Worm (Caenorhabditis elegans) whole organism, L3 larva: Measurements from ENCODE around the gene F54D10.5.

Source experiments
- ZK546.5 ChIP-seq: sonication (generic microtip); optimal IDR thresholded peaks from 2 replicates; lab custom pipeline; 2017; ENCODE audit warnings: missing biosample characterization, missing genetic modification characterization
- aly-2 ChIP-seq: fragments of 150-350 bp; optimal IDR thresholded peaks from 2 replicates; lab custom pipeline; 2014; ENCODE audit warnings: missing biosample characterization, missing genetic modification characterization
- ama-1 ChIP-seq: fragments of 150-350 bp; optimal IDR thresholded peaks from 2 replicates; lab custom pipeline; 2018
- ceh-28 ChIP-seq: fragments of 150-350 bp; optimal IDR thresholded peaks from 2 replicates; lab custom pipeline; 2014; ENCODE audit warnings: missing biosample characterization, missing genetic modification reagents, missing genetic modification characterization
- ceh-9 ChIP-seq: sonication (generic microtip); optimal IDR thresholded peaks from 2 replicates; lab custom pipeline; 2018; ENCODE audit warnings: missing biosample characterization, missing genetic modification characterization
- egl-5 ChIP-seq: fragments of 150-350 bp; optimal IDR thresholded peaks from 2 replicates; lab custom pipeline; 2017; ENCODE audit warnings: missing biosample characterization, missing genetic modification reagents, missing genetic modification characterization, inconsistent platforms
- elt-2 ChIP-seq: sonication (generic microtip); optimal IDR thresholded peaks from 2 replicates; lab custom pipeline; 2016; ENCODE audit warnings: missing genetic modification reagents, mild to moderate bottlenecking, missing genetic modification characterization, missing compliant biosample characterization
- elt-3 ChIP-seq, 3 experiments: fragments of 150-350 bp in 1 of 3; sonication (generic microtip) in 2 of 3; optimal IDR thresholded peaks; 2 replicates in 2 of 3; 4 replicates in 1 of 3; lab custom pipeline; 2014 to 2017; ENCODE audit warnings: missing biosample characterization in 3 of 3, missing genetic modification characterization in 3 of 3
- eor-1 ChIP-seq, 2 experiments: fragments of 150-350 bp; optimal IDR thresholded peaks; 2 replicates each; lab custom pipeline; 2014 to 2018; ENCODE audit warnings: missing biosample characterization in 2 of 2, missing genetic modification characterization in 2 of 2
- fkh-2 ChIP-seq: fragments of 150-350 bp; optimal IDR thresholded peaks from 2 replicates; lab custom pipeline; 2014; ENCODE audit warnings: missing biosample characterization, missing genetic modification reagents, missing genetic modification characterization
- fos-1 ChIP-seq: fragments of 150-350 bp; optimal IDR thresholded peaks from 2 replicates; lab custom pipeline; 2014; ENCODE audit warnings: missing biosample characterization, missing genetic modification characterization
- jun-1 ChIP-seq: fragments of 150-350 bp; optimal IDR thresholded peaks from 2 replicates; lab custom pipeline; 2014; ENCODE audit warnings: missing biosample characterization, missing genetic modification reagents, missing genetic modification characterization
- lin-39 ChIP-seq: fragments of 150-350 bp; optimal IDR thresholded peaks from 2 replicates; lab custom pipeline; 2018; ENCODE audit warnings: missing biosample characterization, missing genetic modification reagents, missing genetic modification characterization
- lsy-12 ChIP-seq: sonication (generic microtip); optimal IDR thresholded peaks from 2 replicates; lab custom pipeline; 2016; ENCODE audit warnings: mild to moderate bottlenecking, missing genetic modification characterization, missing compliant biosample characterization
- mdl-1 ChIP-seq: fragments of 150-350 bp; optimal IDR thresholded peaks from 2 replicates; lab custom pipeline; 2014; ENCODE audit warnings: missing biosample characterization, missing genetic modification characterization
- mml-1 ChIP-seq: fragments of 150-350 bp; sonication (generic microtip); optimal IDR thresholded peaks from 3 replicates; lab custom pipeline; 2014; ENCODE audit warnings: missing biosample characterization, missing genetic modification characterization
- nfya-1 ChIP-seq: sonication (generic microtip); optimal IDR thresholded peaks from 2 replicates; lab custom pipeline; 2017; ENCODE audit warnings: missing genetic modification characterization, mild to moderate bottlenecking, missing compliant biosample characterization, antibody characterized with exemption, moderate library complexity; ENCODE audit not compliant: insufficient read depth
- nhr-11 ChIP-seq: fragments of 150-350 bp; optimal IDR thresholded peaks from 2 replicates; lab custom pipeline; 2014; ENCODE audit warnings: missing biosample characterization, missing genetic modification characterization
- nhr-23 ChIP-seq: fragments of 150-350 bp; optimal IDR thresholded peaks from 2 replicates; lab custom pipeline; 2014; ENCODE audit warnings: missing biosample characterization, missing genetic modification reagents, missing genetic modification characterization
- nhr-237 ChIP-seq: fragments of 150-350 bp; optimal IDR thresholded peaks from 2 replicates; lab custom pipeline; 2014; ENCODE audit warnings: missing biosample characterization, missing genetic modification characterization
- nhr-25 ChIP-seq: sonication (generic microtip); optimal IDR thresholded peaks from 2 replicates; lab custom pipeline; 2017; ENCODE audit warnings: missing biosample characterization, missing genetic modification characterization
- nhr-28 ChIP-seq: fragments of 150-350 bp; optimal IDR thresholded peaks from 2 replicates; lab custom pipeline; 2014; ENCODE audit warnings: missing biosample characterization, missing genetic modification characterization
- nhr-43 ChIP-seq: sonication (generic microtip); optimal IDR thresholded peaks from 2 replicates; lab custom pipeline; 2016; ENCODE audit warnings: mild to moderate bottlenecking, missing genetic modification characterization, missing compliant biosample characterization; ENCODE audit not compliant: poor library complexity, severe bottlenecking
- nhr-67 ChIP-seq: fragments of 150-350 bp; optimal IDR thresholded peaks from 2 replicates; lab custom pipeline; 2014; ENCODE audit warnings: missing biosample characterization, missing genetic modification characterization
- nhr-76 ChIP-seq: fragments of 150-350 bp; sonication (generic microtip); optimal IDR thresholded peaks from 5 replicates; lab custom pipeline; 2014; ENCODE audit warnings: missing biosample characterization, missing genetic modification characterization
- nhr-77 ChIP-seq: fragments of 150-350 bp; optimal IDR thresholded peaks from 2 replicates; lab custom pipeline; 2014; ENCODE audit warnings: missing biosample characterization, missing genetic modification characterization
- pha-4 ChIP-seq: fragments of 150-350 bp; optimal IDR thresholded peaks from 2 replicates; lab custom pipeline; 2014; ENCODE audit warnings: missing biosample characterization, missing genetic modification reagents, missing genetic modification characterization
- pqm-1 ChIP-seq: fragments of 150-350 bp; optimal IDR thresholded peaks from 2 replicates; lab custom pipeline; 2017; ENCODE audit warnings: missing biosample characterization, missing genetic modification characterization, inconsistent platforms
- sea-2 ChIP-seq: fragments of 150-350 bp; sonication (generic microtip); optimal IDR thresholded peaks from 4 replicates; lab custom pipeline; 2014; ENCODE audit warnings: missing biosample characterization, missing genetic modification reagents, missing genetic modification characterization
- skn-1 ChIP-seq: fragments of 150-350 bp; optimal IDR thresholded peaks from 2 replicates; lab custom pipeline; 2014; ENCODE audit warnings: missing biosample characterization, missing genetic modification characterization
- snpc-4 ChIP-seq: fragments of 150-350 bp; optimal IDR thresholded peaks from 2 replicates; lab custom pipeline; 2014; ENCODE audit warnings: missing biosample characterization, missing genetic modification characterization
- tbx-2 ChIP-seq: sonication (generic microtip); optimal IDR thresholded peaks from 2 replicates; lab custom pipeline; 2016; ENCODE audit warnings: mild to moderate bottlenecking, missing genetic modification characterization, missing compliant biosample characterization
- unc-62 ChIP-seq: fragments of 150-350 bp; sonication (generic microtip); optimal IDR thresholded peaks from 4 replicates; lab custom pipeline; 2014; ENCODE audit warnings: missing biosample characterization, missing genetic modification reagents, missing genetic modification characterization
- zag-1 ChIP-seq: fragments of 150-350 bp; optimal IDR thresholded peaks from 2 replicates; lab custom pipeline; 2014; ENCODE audit warnings: missing biosample characterization, missing genetic modification characterization
- ztf-4 ChIP-seq: fragments of 150-350 bp; optimal IDR thresholded peaks from 2 replicates; lab custom pipeline; 2014; ENCODE audit warnings: missing biosample characterization, missing genetic modification characterization

Gene F54D10.5

DNA sequence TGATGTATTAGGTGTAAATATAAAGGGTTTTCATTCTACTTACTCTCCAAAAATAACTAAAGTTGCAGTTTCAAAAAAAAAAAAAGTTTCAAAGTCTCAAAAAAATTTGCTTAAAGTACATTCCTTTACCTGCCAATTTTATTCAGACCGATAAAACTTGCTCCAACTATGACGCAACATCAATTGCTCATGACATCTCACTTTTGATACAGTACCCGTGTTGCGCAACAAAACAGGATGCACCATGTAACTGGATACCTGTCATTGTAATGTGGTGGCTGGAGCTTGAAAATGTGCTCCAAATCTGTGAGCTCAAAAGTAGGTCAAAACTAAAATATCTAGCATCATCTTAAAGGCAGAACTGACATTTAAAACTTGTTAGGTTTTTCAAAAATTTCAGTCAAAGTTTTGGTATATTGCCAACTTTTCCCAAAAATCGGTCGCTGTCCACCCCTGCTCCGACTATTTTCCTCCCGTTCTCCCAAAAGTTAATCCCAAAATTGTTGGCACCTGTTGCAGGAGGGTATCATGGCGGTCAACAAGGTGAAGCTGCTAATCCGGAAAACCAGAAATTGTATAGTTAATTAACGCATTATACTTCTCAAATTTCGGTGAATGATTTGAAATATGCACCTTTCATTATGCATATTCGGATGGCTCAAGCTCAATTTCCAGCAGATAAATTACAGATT, 25.5 kb downstream of the F54D10.5 start, which contains the start of gene T24E12.2:
Gene T24E12.2, plus strand, starts transcription at position 642 of the 692 bp plus-strand sequence.
- TF ChIP-seq lin-39 (tag; lab: Kevin White, UChicago), result no peak
- no peak for TF ChIP-seq nhr-23 (tag; lab: Kevin White, UChicago)
- no peak for TF ChIP-seq nhr-77 (tag; lab: Kevin White, UChicago)
- TF ChIP-seq nhr-237 (tag; lab: Kevin White, UChicago), result no peak
- no peak for TF ChIP-seq nhr-76
- no peak for TF ChIP-seq fos-1 (tag; lab: Kevin White, UChicago)
- no peak for TF ChIP-seq ztf-4 (tag; lab: Kevin White, UChicago)
- no peak for TF ChIP-seq pqm-1
- TF ChIP-seq eor-1 (tag; optimal IDR thresholded peaks at IDR 0.05; lab: Kevin White, UChicago), result no peak
- TF ChIP-seq mml-1 (tag; lab: Kevin White, UChicago), result no peak
- TF ChIP-seq mdl-1 (tag; lab: Kevin White, UChicago), result no peak
- no peak for TF ChIP-seq fkh-2 (tag; lab: Kevin White, UChicago)
- no peak for TF ChIP-seq snpc-4 (tag; lab: Kevin White, UChicago)
- no peak for TF ChIP-seq ama-1
- TF ChIP-seq zag-1 (tag; lab: Kevin White, UChicago), result no peak
- no peak for TF ChIP-seq ceh-9
- no peak for TF ChIP-seq sea-2 (GFP tag; lab: Kevin White, UChicago)
- TF ChIP-seq nhr-11 (tag; lab: Kevin White, UChicago), result no peak
- TF ChIP-seq egl-5, result no peak

DNA sequence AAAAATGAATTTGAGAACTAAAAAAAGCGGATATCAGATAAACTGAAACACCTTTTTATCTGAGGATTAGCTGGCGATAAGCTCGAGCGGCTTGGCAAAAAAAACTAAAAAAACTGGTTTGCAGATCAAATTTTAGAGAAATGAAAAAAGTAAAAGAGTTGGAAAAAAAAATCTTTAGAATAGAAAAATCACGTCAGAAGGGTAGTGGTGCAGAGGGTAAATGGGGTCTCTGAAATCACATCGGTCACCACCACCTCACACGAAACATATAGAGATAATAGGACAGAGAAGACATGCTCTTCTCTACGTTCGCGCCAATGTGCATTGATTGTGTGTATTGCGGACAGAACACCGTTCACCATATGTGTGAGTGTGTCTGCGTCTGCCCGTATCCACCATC, 26.7 kb downstream of the F54D10.5 start:
- no peak for TF ChIP-seq elt-3 (tag; optimal IDR thresholded peaks at IDR 0.05; lab: Kevin White, UChicago)
- TF ChIP-seq nhr-23 (tag; lab: Kevin White, UChicago), result no peak
- TF ChIP-seq jun-1 (tag; lab: Kevin White, UChicago), result no peak
- TF ChIP-seq nhr-25 (tag; lab: Kevin White, UChicago), result no peak
- no peak for TF ChIP-seq nhr-67
- no peak for TF ChIP-seq snpc-4 (tag; lab: Kevin White, UChicago)
- TF ChIP-seq nfya-1 (tag; lab: Kevin White, UChicago), result no peak
- TF ChIP-seq ztf-4 (tag; lab: Kevin White, UChicago), result no peak
- TF ChIP-seq nhr-76, result no peak
- TF ChIP-seq ceh-28 (tag; lab: Kevin White, UChicago), result no peak
- no peak for TF ChIP-seq mdl-1 (tag; lab: Kevin White, UChicago)
- TF ChIP-seq nhr-11 (tag; lab: Kevin White, UChicago), result no peak
- TF ChIP-seq skn-1 (tag; lab: Kevin White, UChicago), result no peak
- TF ChIP-seq lsy-12 (tag; lab: Kevin White, UChicago), result no peak

DNA sequence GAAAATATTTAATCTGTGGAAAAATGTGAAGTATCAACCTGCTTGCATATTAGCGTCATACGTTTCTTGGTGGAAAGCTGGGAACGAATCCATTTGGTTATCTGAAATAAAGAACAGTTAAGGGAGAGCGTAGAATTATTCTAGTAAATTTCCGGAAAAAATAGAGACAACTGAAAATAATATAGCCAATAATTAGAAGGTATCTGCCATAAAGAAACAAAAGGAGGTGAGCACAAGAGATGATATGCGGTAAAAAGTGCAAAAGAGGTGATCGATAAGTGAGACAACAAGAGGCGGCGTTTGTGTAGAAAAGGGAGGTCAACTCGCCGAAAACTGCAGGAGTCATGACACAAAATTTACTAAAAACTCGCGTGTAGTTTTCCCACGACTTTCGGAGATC, 28.5 kb downstream of the F54D10.5 start, which contains the start of gene T24E12.11:
Gene T24E12.11, minus strand, starts transcription at position 101 of the 400 bp plus-strand sequence.
- TF ChIP-seq mml-1 (tag; lab: Kevin White, UChicago) (no peak), ama-1 (no peak), nhr-77 (tag; lab: Kevin White, UChicago) (no peak), egl-5 (no peak), zag-1 (tag; lab: Kevin White, UChicago) (no peak), unc-62 (GFP tag; lab: Kevin White, UChicago) (no peak)

DNA sequence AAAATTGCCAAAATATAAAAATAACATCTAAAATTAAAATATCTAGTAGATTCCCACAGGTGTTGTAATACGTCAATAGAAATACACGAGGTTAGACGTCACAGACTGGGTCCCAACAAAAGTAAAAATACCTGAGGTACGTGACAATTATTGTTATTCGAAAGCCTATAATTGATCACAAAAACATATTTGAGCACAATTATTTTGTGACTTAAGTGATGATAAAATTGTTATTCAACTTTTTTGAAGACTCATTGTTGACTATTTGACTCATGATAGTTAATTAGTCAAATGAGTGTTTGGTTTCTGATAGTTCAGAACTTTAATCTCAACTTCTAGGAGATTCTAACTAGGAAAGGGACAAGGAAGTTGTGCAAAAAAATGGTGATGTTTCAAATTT, 30.2 kb downstream of the F54D10.5 start:
- no peak for TF ChIP-seq lsy-12 (tag; lab: Kevin White, UChicago)
- TF ChIP-seq tbx-2 (tag; lab: Kevin White, UChicago), result no peak
- no peak for TF ChIP-seq nhr-43
- TF ChIP-seq nhr-28 (tag; lab: Kevin White, UChicago), result no peak
- no peak for TF ChIP-seq pqm-1
- no peak for TF ChIP-seq skn-1 (tag; lab: Kevin White, UChicago)
- TF ChIP-seq ama-1, result no peak

DNA sequence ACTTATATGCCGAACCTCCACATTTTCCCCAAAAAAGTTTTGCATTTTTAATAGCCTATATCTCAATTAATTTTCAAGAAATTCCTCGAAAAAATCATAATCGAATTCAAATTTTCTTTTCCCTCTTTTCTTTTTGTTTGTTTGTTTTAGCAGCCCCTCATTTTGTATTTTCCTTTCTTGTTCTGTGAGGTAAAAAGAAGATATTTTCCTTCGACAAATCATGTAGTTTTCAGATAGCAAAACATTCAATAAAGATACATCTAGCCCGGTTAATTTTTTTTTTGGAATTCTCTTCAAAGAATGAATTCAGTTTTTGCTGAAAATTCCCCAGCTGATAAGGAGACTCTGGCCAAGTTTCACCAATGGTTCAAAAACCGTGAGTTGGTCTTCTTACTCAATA, 32.3 kb downstream of the F54D10.5 start, which contains the start of gene T24E12.3:
Gene T24E12.3, plus strand, starts transcription at position 301 of the 400 bp plus-strand sequence.
- no peak for TF ChIP-seq nhr-23 (tag; lab: Kevin White, UChicago)
- TF ChIP-seq aly-2 (tag; lab: Kevin White, UChicago), result no peak
- TF ChIP-seq lsy-12 (tag; lab: Kevin White, UChicago), result no peak
- TF ChIP-seq skn-1 (tag; lab: Kevin White, UChicago), result no peak
- TF ChIP-seq elt-3 (tag; optimal IDR thresholded peaks at IDR 0.05; lab: Kevin White, UChicago), result no peak
- no peak for TF ChIP-seq ZK546.5 (tag; lab: Kevin White, UChicago)
- TF ChIP-seq fkh-2 (tag; lab: Kevin White, UChicago), result no peak
- no peak for TF ChIP-seq pha-4 (tag; lab: Kevin White, UChicago)
- TF ChIP-seq elt-2 (tag; lab: Kevin White, UChicago), result no peak
- TF ChIP-seq sea-2 (GFP tag; lab: Kevin White, UChicago), result no peak
- no peak for TF ChIP-seq nhr-237 (tag; lab: Kevin White, UChicago)
